Fruit fly (Drosophila melanogaster): Measurements from ENCODE around the gene CG1835.

Gene CG1835

DNA sequence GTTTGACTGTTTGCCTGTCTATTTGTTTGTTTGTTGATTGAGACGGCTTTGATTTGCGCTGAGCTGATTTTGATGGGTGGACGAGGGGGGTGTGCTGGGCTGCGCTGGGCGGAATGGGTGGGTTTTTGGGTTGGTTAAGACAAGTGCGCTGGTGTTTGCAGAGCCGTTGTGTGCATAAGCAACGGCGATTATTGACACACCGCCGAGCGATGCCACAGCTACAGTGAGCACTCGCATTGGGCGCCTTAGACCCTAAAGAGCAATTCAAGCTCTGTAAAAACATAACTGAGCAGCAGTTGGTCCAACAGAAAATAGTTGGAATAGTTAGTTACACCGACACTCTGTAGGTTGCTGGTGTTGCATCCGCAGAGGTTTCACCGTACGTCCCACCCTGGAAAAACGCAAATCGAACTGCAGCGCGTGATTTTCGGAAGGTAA is 6.7 kb upstream of the CG1835 start (continued):
- TF ChIP-seq lov (optimal IDR thresholded peaks at IDR 0.05) (no peak), lov (GFP tag; IDR thresholded peaks at IDR 0.05) (peak; percentile 87), pb (GFP tag; optimal IDR thresholded peaks at IDR 0.05) (peak; percentile 64), Dek (tag; optimal IDR thresholded peaks at IDR 0.05) (peak; percentile 11), Dbx (GFP tag; IDR thresholded peaks at IDR 0.05) (0 out of 3 replicates have a peak, but pooled peaks have one; percentile 27), zfh2 (GFP tag; optimal IDR thresholded peaks at IDR 0.05) (no peak), B-H2 (GFP tag; optimal IDR thresholded peaks at IDR 0.05) (no peak), pzg (GFP tag; optimal IDR thresholded peaks at IDR 0.05) (no peak), Hmr (GFP tag; optimal IDR thresholded peaks at IDR 0.05) (peak; percentile 48), Xbp1 (GFP tag; optimal IDR thresholded peaks at IDR 0.05) (peak; percentile 76), CG1024 (GFP tag; IDR thresholded peaks at IDR 0.05) (peak; percentile 81), CG8089 (GFP tag; optimal IDR thresholded peaks at IDR 0.05) (peak; percentile 77), br (optimal IDR thresholded peaks at IDR 0.05) (no peak), CG9932 (GFP tag; IDR thresholded peaks at IDR 0.05) (0 out of 2 replicates have a peak, but pooled peaks have one; percentile 30), Mrtf (GFP tag; IDR thresholded peaks at IDR 0.05) (peak; percentile 83), hkb (optimal IDR thresholded peaks at IDR 0.05) (no peak), hkb (GFP tag; IDR thresholded peaks at IDR 0.05) (peak; percentile 87), CG4730 (GFP tag; IDR thresholded peaks at IDR 0.05) (peak; percentile 70), CG1832 (GFP tag; optimal IDR thresholded peaks at IDR 0.05) (peak; percentile 13), ro (GFP tag; IDR thresholded peaks at IDR 0.05) (peak; percentile 64; the same call in 1 of the 2 replicates), nerfin-1 (tag; optimal IDR thresholded peaks at IDR 0.05) (peak; percentile 48), BEAF-32 (GFP tag; optimal IDR thresholded peaks at IDR 0.05) (no peak), CG13775 (GFP tag; optimal IDR thresholded peaks at IDR 0.05) (peak; percentile 61), klu (GFP tag; IDR thresholded peaks at IDR 0.05) (peak; percentile 38; the same call in 1 of the 2 replicates), CG8924 (tag; optimal IDR thresholded peaks at IDR 0.05) (peak; percentile 62), twi (tag; optimal IDR thresholded peaks at IDR 0.05) (peak; percentile 48), Tbp (GFP tag; optimal IDR thresholded peaks at IDR 0.05) (no peak), tap (tag; optimal IDR thresholded peaks at IDR 0.05) (peak; percentile 64), CG32532 (GFP tag; IDR thresholded peaks at IDR 0.05) (peak; percentile 61), CG12299 (tag; optimal IDR thresholded peaks at IDR 0.05) (no peak), lmd (GFP tag; IDR thresholded peaks at IDR 0.05) (peak; percentile 81), hb (GFP tag; IDR thresholded peaks at IDR 0.05; ENCODE audit: partially characterized antibody) (no peak), kni (GFP tag; optimal IDR thresholded peaks at IDR 0.05) (peak; percentile 82), CG3847 (GFP tag; IDR thresholded peaks at IDR 0.05) (peak; percentile 44; the same call in 1 of the 2 replicates), sr (GFP tag; IDR thresholded peaks at IDR 0.05) (peak; percentile 62; the same call in 1 of the 3 replicates), CG2678 (tag; optimal IDR thresholded peaks at IDR 0.05) (peak; percentile 72), CG4424 (GFP tag; optimal IDR thresholded peaks at IDR 0.05) (peak; percentile 78), Drgx (GFP tag; IDR thresholded peaks at IDR 0.05) (peak; percentile 67), pan (optimal IDR thresholded peaks at IDR 0.05) (no peak), pan (GFP tag; optimal IDR thresholded peaks at IDR 0.05 in 1 of 2, IDR thresholded peaks at IDR 0.05 in 1 of 2) (peak in 1 of 2 experiments; percentile 88), CG17359 (tag; optimal IDR thresholded peaks at IDR 0.05) (peak; percentile 76), zen (tag; optimal IDR thresholded peaks at IDR 0.05) (peak; percentile 80), z (GFP tag; IDR thresholded peaks at IDR 0.05) (0 out of 3 replicates have a peak, but pooled peaks have one; percentile 42), yki (optimal IDR thresholded peaks at IDR 0.05) (no peak), CG9609 (GFP tag; optimal IDR thresholded peaks at IDR 0.05) (peak; percentile 71), Asciz (GFP tag; optimal IDR thresholded peaks at IDR 0.05) (peak; percentile 81), Hsf (GFP tag; optimal IDR thresholded peaks at IDR 0.05) (peak; percentile 81), oc (tag; optimal IDR thresholded peaks at IDR 0.05) (peak; percentile 85), zf30C (GFP tag; optimal IDR thresholded peaks at IDR 0.05) (no peak), slbo (GFP tag; IDR thresholded peaks at IDR 0.05) (peak; percentile 72), ewg (GFP tag; optimal IDR thresholded peaks at IDR 0.05) (peak; percentile 73), trem (tag; optimal IDR thresholded peaks at IDR 0.05) (peak; percentile 42)
